Worm (Caenorhabditis elegans) whole organism, mixed stage, embryonic: Measurements from ENCODE around the gene W05H7.1.

Experiments
- bed-3 ChIP-seq: fragments of 200-800 bp; sonication (Bioruptor generic); optimal IDR thresholded peaks from 3 replicates; lab custom pipeline; 2018; ENCODE audit warnings: mild to moderate bottlenecking, missing genetic modification characterization, moderate library complexity, missing compliant biosample characterization
- ceh-39 ChIP-seq: fragments of 150-350 bp; optimal IDR thresholded peaks from 2 replicates; lab custom pipeline; 2014; ENCODE audit warnings: missing biosample characterization, missing genetic modification characterization
- ceh-83 ChIP-seq: fragments of 200-800 bp; sonication (Bioruptor generic); optimal IDR thresholded peaks from 2 replicates; lab custom pipeline; 2018; ENCODE audit warnings: mild to moderate bottlenecking, missing genetic modification characterization, missing compliant biosample characterization
- cnd-1 ChIP-seq: fragments of 200-800 bp; sonication (Bioruptor generic); optimal IDR thresholded peaks from 2 replicates; lab custom pipeline; 2018; ENCODE audit warnings: mild to moderate bottlenecking, missing genetic modification characterization, missing compliant biosample characterization
- drap-1 ChIP-seq: fragments of 200-800 bp; sonication (Bioruptor generic); optimal IDR thresholded peaks from 3 replicates; lab custom pipeline; 2018; ENCODE audit warnings: mild to moderate bottlenecking, missing genetic modification characterization, missing compliant biosample characterization
- elt-1 ChIP-seq: sonication (generic microtip); optimal IDR thresholded peaks from 2 replicates; lab custom pipeline; 2017; ENCODE audit warnings: missing genetic modification characterization, mild to moderate bottlenecking, missing compliant biosample characterization, antibody characterized with exemption, moderate library complexity, borderline replicate concordance; ENCODE audit not compliant: insufficient read depth
- elt-3 ChIP-seq: fragments of 150-350 bp; optimal IDR thresholded peaks from 2 replicates; lab custom pipeline; 2014; ENCODE audit warnings: missing biosample characterization, missing genetic modification characterization
- flh-1 ChIP-seq: fragments of 200-800 bp; sonication (Bioruptor generic); optimal IDR thresholded peaks from 2 replicates; lab custom pipeline; 2018; ENCODE audit warnings: mild to moderate bottlenecking, missing genetic modification characterization, moderate library complexity, missing compliant biosample characterization
- ham-2 ChIP-seq: fragments of 200-800 bp; sonication (Bioruptor generic); optimal IDR thresholded peaks from 2 replicates; lab custom pipeline; 2018; ENCODE audit warnings: mild to moderate bottlenecking, missing genetic modification characterization, missing compliant biosample characterization
- hlh-1 ChIP-seq: fragments of 150-350 bp; optimal IDR thresholded peaks from 2 replicates; lab custom pipeline; 2014; ENCODE audit warnings: missing biosample characterization, missing genetic modification reagents, missing genetic modification characterization
- lin-13 ChIP-seq: fragments of 150-350 bp; optimal IDR thresholded peaks from 2 replicates; lab custom pipeline; 2014; ENCODE audit warnings: missing biosample characterization, missing genetic modification characterization
- lsy-2 ChIP-seq: fragments of 150-350 bp; optimal IDR thresholded peaks from 2 replicates; lab custom pipeline; 2014; ENCODE audit warnings: missing biosample characterization, missing genetic modification characterization
- mab-5 ChIP-seq: fragments of 150-350 bp; optimal IDR thresholded peaks from 2 replicates; lab custom pipeline; 2014; ENCODE audit warnings: missing biosample characterization, missing genetic modification characterization
- mep-1 ChIP-seq: fragments of 150-350 bp; optimal IDR thresholded peaks from 2 replicates; lab custom pipeline; 2017; ENCODE audit warnings: missing biosample characterization, missing genetic modification reagents, missing genetic modification characterization, inconsistent platforms
- mls-2 ChIP-seq: sonication (generic microtip); optimal IDR thresholded peaks from 2 replicates; lab custom pipeline; 2016; ENCODE audit warnings: mild to moderate bottlenecking, missing genetic modification characterization, moderate library complexity, missing compliant biosample characterization
- nhr-2 ChIP-seq: fragments of 150-350 bp; optimal IDR thresholded peaks from 2 replicates; lab custom pipeline; 2014; ENCODE audit warnings: missing biosample characterization, missing genetic modification characterization
- nhr-237 ChIP-seq: fragments of 150-350 bp; optimal IDR thresholded peaks from 2 replicates; lab custom pipeline; 2014; ENCODE audit warnings: missing biosample characterization, missing genetic modification characterization
- nhr-28 ChIP-seq: fragments of 150-350 bp; optimal IDR thresholded peaks from 2 replicates; lab custom pipeline; 2014; ENCODE audit warnings: missing biosample characterization, missing genetic modification characterization
- pha-4 ChIP-seq: fragments of 150-350 bp; optimal IDR thresholded peaks from 2 replicates; lab custom pipeline; 2018; ENCODE audit warnings: missing biosample characterization, missing genetic modification reagents, missing genetic modification characterization
- sem-2 ChIP-seq: fragments of 200-800 bp; sonication (Bioruptor generic); optimal IDR thresholded peaks from 2 replicates; lab custom pipeline; 2018; ENCODE audit warnings: mild to moderate bottlenecking, missing genetic modification characterization, missing compliant biosample characterization
- sptf-1 ChIP-seq: sonication (generic microtip); optimal IDR thresholded peaks from 2 replicates; lab custom pipeline; 2017; ENCODE audit warnings: mild to moderate bottlenecking, missing genetic modification characterization, moderate library complexity, missing compliant biosample characterization
- unc-120 ChIP-seq: sonication (generic microtip); optimal IDR thresholded peaks from 2 replicates; lab custom pipeline; 2017; ENCODE audit warnings: missing genetic modification characterization, missing compliant biosample characterization; ENCODE audit not compliant: poor library complexity, severe bottlenecking
- unc-39 ChIP-seq: fragments of 150-350 bp; optimal IDR thresholded peaks from 2 replicates; lab custom pipeline; 2014; ENCODE audit warnings: missing biosample characterization, missing genetic modification characterization
- unc-62 ChIP-seq: fragments of 150-350 bp; optimal IDR thresholded peaks from 2 replicates; lab custom pipeline; 2014; ENCODE audit warnings: missing biosample characterization, missing genetic modification reagents, missing genetic modification characterization
- zip-8 ChIP-seq: fragments of 150-350 bp; optimal IDR thresholded peaks from 2 replicates; lab custom pipeline; 2014; ENCODE audit warnings: missing biosample characterization, missing genetic modification characterization
- ztf-11 ChIP-seq: fragments of 150-350 bp; optimal IDR thresholded peaks from 2 replicates; lab custom pipeline; 2014; ENCODE audit warnings: missing biosample characterization, missing genetic modification characterization

The W05H7.1 gene

ce11 chrX:1479190-1479589 lies 28.6 kb downstream of the W05H7.1 start, which contains the start of gene acly-1:
TSS of gene acly-1 (plus strand) at chrX:1479542.
- TF ChIP-seq elt-1 (tag; lab: Kevin White, UChicago) (no peak), sptf-1 (tag; lab: Kevin White, UChicago) (no peak), sem-2 (GFP tag; lab: Kevin White, UChicago) (no peak)

- TF ChIP-seq drap-1 (GFP tag; lab: Kevin White, UChicago) (no peak), hlh-1 (no peak), ztf-11 (tag; lab: Kevin White, UChicago) (no peak), flh-1 (no peak), mab-5 (tag; lab: Kevin White, UChicago) (no peak), nhr-2 (no peak), mep-1 (tag; lab: Kevin White, UChicago) (no peak), ceh-83 (GFP tag; lab: Kevin White, UChicago) (no peak), sem-2 (GFP tag; lab: Kevin White, UChicago) (no peak)
- TF ChIP-seq, all 35 proteins: peak for 0
These were observed 29.1 kb downstream of the W05H7.1 start for ce11 chrX:1479637-1480036.

ce11 chrX:1480564-1480963 lies 30.0 kb downstream of the W05H7.1 start:
- TF ChIP-seq ceh-39 (tag; lab: Kevin White, UChicago) = no peak
- no peak for TF ChIP-seq hlh-1
- no peak for TF ChIP-seq ztf-11 (tag; lab: Kevin White, UChicago)
- TF ChIP-seq mep-1 (tag; lab: Kevin White, UChicago) = no peak
- TF ChIP-seq drap-1 (GFP tag; lab: Kevin White, UChicago) = no peak
- no peak for TF ChIP-seq elt-3 (tag; lab: Kevin White, UChicago)
- TF ChIP-seq cnd-1 (tag; lab: Kevin White, UChicago) = no peak
- TF ChIP-seq bed-3 (GFP tag; lab: Kevin White, UChicago) = no peak
- no peak for TF ChIP-seq unc-120 (tag; lab: Kevin White, UChicago)

ce11 chrX:1483229-1483628 lies 32.7 kb downstream of the W05H7.1 start:
- TF ChIP-seq lin-13 (tag; lab: Kevin White, UChicago) (no peak), mls-2 (tag; lab: Kevin White, UChicago) (no peak), ceh-39 (tag; lab: Kevin White, UChicago) (no peak), flh-1 (no peak), cnd-1 (tag; lab: Kevin White, UChicago) (no peak), pha-4 (tag; lab: Kevin White, UChicago) (no peak), sptf-1 (tag; lab: Kevin White, UChicago) (no peak), drap-1 (GFP tag; lab: Kevin White, UChicago) (no peak), sem-2 (GFP tag; lab: Kevin White, UChicago) (no peak), zip-8 (tag; lab: Kevin White, UChicago) (no peak)

ce11 chrX:1485718-1486117 lies 35.1 kb downstream of the W05H7.1 start, which contains the start of gene D1005.4:
TSS of gene D1005.4 (minus strand) at chrX:1485818.
- TF ChIP-seq nhr-237 (tag; lab: Kevin White, UChicago) (no peak), lin-13 (tag; lab: Kevin White, UChicago) (no peak)
- TF ChIP-seq, all 35 proteins: peak for 0

ce11 chrX:1486135-1486648 lies 35.6 kb downstream of the W05H7.1 start, which contains the start of the genes D1005.10 and dhs-25:
TSS of gene D1005.10 (minus strand) at chrX:1486185.
TSS of gene dhs-25 (plus strand) at chrX:1486532.
- TF ChIP-seq unc-39 (tag; lab: Kevin White, UChicago) (no peak), ham-2 (GFP tag; lab: Kevin White, UChicago) (no peak), lsy-2 (tag; lab: Kevin White, UChicago) (peak; percentile 21), mep-1 (tag; lab: Kevin White, UChicago) (peak; percentile 27), hlh-1 (peak; percentile 64), unc-62 (GFP tag; lab: Kevin White, UChicago) (peak; percentile 56), zip-8 (tag; lab: Kevin White, UChicago) (peak; percentile 55), nhr-237 (tag; lab: Kevin White, UChicago) (peak; percentile 19), nhr-28 (tag; lab: Kevin White, UChicago) (no peak), pha-4 (tag; lab: Kevin White, UChicago) (peak; percentile 63)
